Worm (Caenorhabditis elegans) whole organism, early embryonic: Measurements from ENCODE around the gene hsp-17.

Source experiments
- aly-1 ChIP-seq: sonication (generic microtip); optimal IDR thresholded peaks from 2 replicates; lab custom pipeline; 2016; ENCODE audit warnings: missing genetic modification characterization, missing compliant biosample characterization
- ama-1 ChIP-seq: fragments of 150-350 bp; optimal IDR thresholded peaks from 2 replicates; lab custom pipeline; 2014
- ets-7 ChIP-seq: sonication (generic microtip); optimal IDR thresholded peaks from 2 replicates; lab custom pipeline; 2016; ENCODE audit warnings: missing genotype, missing genetic modification characterization, missing compliant biosample characterization
- flt-1 ChIP-seq: fragments of 200-800 bp; sonication (Bioruptor generic); IDR thresholded peaks from 2 replicates; pipeline ENCODE4 v1.3.6; 2022; ENCODE audit warnings: missing genetic modification characterization, missing compliant biosample characterization
- hmbx-1 ChIP-seq: sonication (generic microtip); optimal IDR thresholded peaks from 2 replicates; lab custom pipeline; 2016; ENCODE audit warnings: mild to moderate bottlenecking, missing genetic modification characterization, missing compliant biosample characterization
- tra-4 ChIP-seq: sonication (generic microtip); optimal IDR thresholded peaks from 2 replicates; lab custom pipeline; 2017; ENCODE audit warnings: missing genetic modification characterization, missing compliant biosample characterization

DNA sequence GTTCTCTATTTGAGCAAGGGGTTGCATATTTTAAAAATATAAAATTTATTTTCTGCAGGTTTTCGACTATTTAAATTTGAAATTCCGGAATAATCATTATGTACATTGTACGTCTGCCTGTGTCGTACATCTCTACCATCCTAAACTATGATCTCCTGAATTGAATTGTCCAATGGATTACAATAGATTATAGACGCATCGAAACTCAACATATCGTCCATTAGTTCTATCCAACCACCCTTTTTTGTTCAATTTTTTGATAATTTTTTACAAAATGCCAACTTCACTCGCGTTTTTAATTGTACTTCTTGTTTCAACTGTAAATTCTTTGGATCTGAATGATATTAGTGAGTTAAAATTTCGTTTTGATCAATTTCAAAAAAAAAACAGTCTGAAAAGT lies 24.7 kb upstream of the hsp-17 start, which contains the start of gene F52E1.2:
- TF ChIP-seq ets-7 (tag; lab: Kevin White, UChicago) (no peak), tra-4 (tag; lab: Kevin White, UChicago) (no peak), ama-1 (lab: Kevin White, UChicago) (no peak), aly-1 (no peak), flt-1 (GFP tag; lab: Robert Waterston, UW) (no peak), hmbx-1 (tag; lab: Kevin White, UChicago) (no peak)
